Worm (Caenorhabditis elegans) whole organism, L1 larva: ENCODE data around the gene hil-2.
"Not testable (repeated sequence)": the region's sequence is repeated elsewhere in the genome, so short reads cannot be mapped to it uniquely, and the experiment has no call there.

Experiments
- C04F5.9 ChIP-seq: sonication (generic microtip); optimal IDR thresholded peaks from 2 replicates; lab custom pipeline; 2016; ENCODE audit warnings: missing genetic modification characterization, missing compliant biosample characterization
- F16B12.6 ChIP-seq: fragments of 150-350 bp; optimal IDR thresholded peaks from 2 replicates; lab custom pipeline; 2014; ENCODE audit warnings: missing biosample characterization, missing genetic modification characterization
- aha-1 ChIP-seq: fragments of 150-350 bp; optimal IDR thresholded peaks from 2 replicates; lab custom pipeline; 2014; ENCODE audit warnings: missing biosample characterization, missing genetic modification characterization
- aly-2 ChIP-seq: fragments of 150-350 bp; optimal IDR thresholded peaks from 2 replicates; lab custom pipeline; 2014; ENCODE audit warnings: missing biosample characterization, missing genetic modification characterization
- blmp-1 ChIP-seq: fragments of 150-350 bp; optimal IDR thresholded peaks from 2 replicates; lab custom pipeline; 2014; ENCODE audit warnings: missing biosample characterization, missing genetic modification characterization
- ceh-63 ChIP-seq: fragments of 200-800 bp; sonication (Bioruptor generic); optimal IDR thresholded peaks from 2 replicates; lab custom pipeline; 2018; ENCODE audit warnings: mild to moderate bottlenecking, missing genetic modification characterization, missing compliant biosample characterization
- ceh-8 ChIP-seq: fragments of 200-800 bp; sonication (Bioruptor generic); optimal IDR thresholded peaks from 2 replicates; lab custom pipeline; 2018; ENCODE audit warnings: mild to moderate bottlenecking, missing genetic modification characterization, moderate library complexity, missing compliant biosample characterization
- ceh-88 ChIP-seq: fragments of 200-800 bp; sonication (Bioruptor generic); IDR thresholded peaks from 2 replicates; pipeline ENCODE4 v1.3.6; 2022; ENCODE audit warnings: missing genetic modification characterization, missing compliant biosample characterization
- ces-1 ChIP-seq: fragments of 150-350 bp; optimal IDR thresholded peaks from 2 replicates; lab custom pipeline; 2014; ENCODE audit warnings: missing biosample characterization, missing genetic modification reagents, missing genetic modification characterization
- dpl-1 ChIP-seq, 3 experiments: fragments of 150-350 bp in 2 of 3; sonication (generic microtip) in 1 of 3; optimal IDR thresholded peaks; 2 replicates each; lab custom pipeline; 2014 to 2017; ENCODE audit warnings: missing biosample characterization in 3 of 3, missing genetic modification characterization in 3 of 3, missing genetic modification reagents in 3 of 3
- efl-1 ChIP-seq, 4 experiments: fragments of 150-350 bp; optimal IDR thresholded peaks in 3 of 4; peaks in 1 of 4; 1 replicate in 1 of 4; 2 replicates in 3 of 4; lab custom pipeline; 2014; ENCODE audit warnings: missing biosample characterization in 2 of 4, missing genetic modification characterization in 2 of 4, missing genetic modification reagents in 2 of 4
- efl-3 ChIP-seq: fragments of 200-800 bp; sonication (Bioruptor generic); optimal IDR thresholded peaks from 2 replicates; lab custom pipeline; 2018; ENCODE audit warnings: mild to moderate bottlenecking, missing genetic modification characterization, missing compliant biosample characterization
- egl-13 ChIP-seq: sonication (generic microtip); optimal IDR thresholded peaks from 2 replicates; lab custom pipeline; 2016; ENCODE audit warnings: missing genotype, missing genetic modification reagents, missing genetic modification characterization, missing compliant biosample characterization
- egl-27 ChIP-seq, 2 experiments: fragments of 150-350 bp in 1 of 2; sonication (generic microtip); optimal IDR thresholded peaks; 3 replicates each; lab custom pipeline; 2017 to 2018; ENCODE audit warnings: missing biosample characterization in 2 of 2, missing genetic modification characterization in 2 of 2, missing genetic modification reagents in 2 of 2
- elt-2 ChIP-seq: sonication (generic microtip); optimal IDR thresholded peaks from 2 replicates; lab custom pipeline; 2016; ENCODE audit warnings: missing genetic modification characterization, mild to moderate bottlenecking, inconsistent platforms, missing compliant biosample characterization, missing genetic modification reagents
- ets-5 ChIP-seq: fragments of 200-800 bp; sonication (Bioruptor generic); IDR thresholded peaks from 2 replicates; pipeline ENCODE4 v1.3.6; 2022; ENCODE audit warnings: missing genetic modification characterization, missing compliant biosample characterization
- fkh-4 ChIP-seq: sonication (generic microtip); optimal IDR thresholded peaks from 2 replicates; lab custom pipeline; 2016; ENCODE audit warnings: missing compliant biosample characterization, missing genetic modification characterization, borderline replicate concordance
- fos-1 ChIP-seq: fragments of 150-350 bp; optimal IDR thresholded peaks from 2 replicates; lab custom pipeline; 2014; ENCODE audit warnings: missing biosample characterization, missing genetic modification characterization
- hlh-4 ChIP-seq: sonication (generic microtip); optimal IDR thresholded peaks from 2 replicates; lab custom pipeline; 2016; ENCODE audit warnings: mild to moderate bottlenecking, missing genetic modification characterization, missing compliant biosample characterization
- irx-1 ChIP-seq: sonication (generic microtip); optimal IDR thresholded peaks from 2 replicates; lab custom pipeline; 2016; ENCODE audit warnings: missing genetic modification characterization, missing compliant biosample characterization
- jun-1 ChIP-seq: fragments of 150-350 bp; optimal IDR thresholded peaks from 2 replicates; lab custom pipeline; 2014; ENCODE audit warnings: missing biosample characterization, missing genetic modification reagents, missing genetic modification characterization
- lin-14 ChIP-seq: fragments of 200-800 bp; sonication (Bioruptor generic); optimal IDR thresholded peaks from 2 replicates; lab custom pipeline; 2018; ENCODE audit warnings: mild to moderate bottlenecking, missing genetic modification characterization, moderate library complexity, missing compliant biosample characterization
- lin-15B ChIP-seq: fragments of 150-350 bp; sonication (generic microtip); optimal IDR thresholded peaks from 3 replicates; lab custom pipeline; 2014; ENCODE audit warnings: missing biosample characterization, missing genetic modification characterization
- lin-35 ChIP-seq, 2 experiments: fragments of 150-350 bp; optimal IDR thresholded peaks; 2 replicates each; lab custom pipeline; 2014; ENCODE audit warnings: missing biosample characterization in 2 of 2, missing genetic modification characterization in 2 of 2, missing genetic modification reagents in 2 of 2
- lir-3 ChIP-seq: sonication (generic microtip); optimal IDR thresholded peaks from 2 replicates; lab custom pipeline; 2016; ENCODE audit warnings: mild to moderate bottlenecking, missing genetic modification characterization, moderate library complexity, missing compliant biosample characterization; ENCODE audit not compliant: poor library complexity
- mab-9 ChIP-seq: fragments of 200-800 bp; sonication (Bioruptor generic); IDR thresholded peaks from 2 replicates; pipeline ENCODE4 v1.3.6; 2022; ENCODE audit warnings: missing genetic modification reagents, missing genetic modification characterization, missing compliant biosample characterization
- mdl-1 ChIP-seq, 2 experiments: fragments of 150-350 bp; optimal IDR thresholded peaks; 2 replicates each; lab custom pipeline; 2014 to 2017; ENCODE audit warnings: missing biosample characterization in 2 of 2, missing genetic modification characterization in 2 of 2, inconsistent platforms in 1 of 2
- mep-1 ChIP-seq: fragments of 150-350 bp; optimal IDR thresholded peaks from 2 replicates; lab custom pipeline; 2014; ENCODE audit warnings: missing biosample characterization, missing genetic modification characterization
- nhr-12 ChIP-seq: sonication (generic microtip); optimal IDR thresholded peaks from 2 replicates; lab custom pipeline; 2017; ENCODE audit warnings: missing biosample characterization, missing genetic modification characterization
- nhr-19 ChIP-seq: fragments of 200-800 bp; sonication (Bioruptor generic); conservative IDR thresholded peaks from 2 replicates; pipeline ENCODE4 v1.3.6; 2022; ENCODE audit warnings: missing genetic modification characterization, missing compliant biosample characterization
- nhr-237 ChIP-seq: fragments of 150-350 bp; optimal IDR thresholded peaks from 2 replicates; lab custom pipeline; 2014; ENCODE audit warnings: missing biosample characterization, missing genetic modification characterization
- nhr-28 ChIP-seq: fragments of 150-350 bp; optimal IDR thresholded peaks from 2 replicates; lab custom pipeline; 2014; ENCODE audit warnings: missing biosample characterization, missing genetic modification characterization
- nhr-47 ChIP-seq: sonication (generic microtip); optimal IDR thresholded peaks from 2 replicates; lab custom pipeline; 2016; ENCODE audit warnings: mild to moderate bottlenecking, missing genetic modification characterization, moderate library complexity, missing compliant biosample characterization
- nhr-71 ChIP-seq: sonication (generic microtip); optimal IDR thresholded peaks from 2 replicates; lab custom pipeline; 2016; ENCODE audit warnings: mild to moderate bottlenecking, missing genetic modification characterization, moderate library complexity, missing compliant biosample characterization
- nhr-77 ChIP-seq: fragments of 150-350 bp; optimal IDR thresholded peaks from 2 replicates; lab custom pipeline; 2014; ENCODE audit warnings: missing biosample characterization, missing genetic modification characterization
- nhr-84 ChIP-seq: sonication (generic microtip); optimal IDR thresholded peaks from 2 replicates; lab custom pipeline; 2017; ENCODE audit warnings: missing biosample characterization, missing genetic modification characterization
- pag-3 ChIP-seq: sonication (generic microtip); optimal IDR thresholded peaks from 2 replicates; lab custom pipeline; 2017; ENCODE audit warnings: missing genetic modification characterization, mild to moderate bottlenecking, missing compliant biosample characterization, antibody characterized with exemption, borderline replicate concordance; ENCODE audit not compliant: insufficient read depth
- pax-3 ChIP-seq: fragments of 200-800 bp; sonication (Bioruptor generic); optimal IDR thresholded peaks from 2 replicates; lab custom pipeline; 2018; ENCODE audit warnings: mild to moderate bottlenecking, missing genetic modification characterization, moderate library complexity, missing compliant biosample characterization
- pqm-1 ChIP-seq: sonication (generic microtip); optimal IDR thresholded peaks from 3 replicates; lab custom pipeline; 2017; ENCODE audit warnings: missing biosample characterization, missing genetic modification characterization
- rnt-1 ChIP-seq: sonication (generic microtip); optimal IDR thresholded peaks from 2 replicates; lab custom pipeline; 2016; ENCODE audit warnings: mild to moderate bottlenecking, missing genetic modification characterization, moderate library complexity, missing compliant biosample characterization
- snpc-4 ChIP-seq: fragments of 150-350 bp; optimal IDR thresholded peaks from 2 replicates; lab custom pipeline; 2014; ENCODE audit warnings: missing biosample characterization, missing genetic modification characterization
- sox-4 ChIP-seq: sonication (generic microtip); optimal IDR thresholded peaks from 2 replicates; lab custom pipeline; 2016; ENCODE audit warnings: missing genetic modification characterization, missing compliant biosample characterization
- sptf-1 ChIP-seq: fragments of 150-350 bp; optimal IDR thresholded peaks from 2 replicates; lab custom pipeline; 2014; ENCODE audit warnings: missing biosample characterization, missing genetic modification characterization
- tbx-2 ChIP-seq: sonication (generic microtip); optimal IDR thresholded peaks from 2 replicates; lab custom pipeline; 2016; ENCODE audit warnings: missing genetic modification characterization, missing compliant biosample characterization
- unc-130 ChIP-seq: fragments of 150-350 bp; optimal IDR thresholded peaks from 2 replicates; lab custom pipeline; 2017; ENCODE audit warnings: missing biosample characterization, missing genetic modification characterization, inconsistent platforms
- unc-30 ChIP-seq: sonication (generic microtip); optimal IDR thresholded peaks from 2 replicates; lab custom pipeline; 2017; ENCODE audit warnings: missing biosample characterization, missing genetic modification characterization
- unc-62 ChIP-seq: fragments of 150-350 bp; optimal IDR thresholded peaks from 2 replicates; lab custom pipeline; 2014; ENCODE audit warnings: missing biosample characterization, missing genetic modification reagents, missing genetic modification characterization
- unc-86 ChIP-seq: sonication (generic microtip); optimal IDR thresholded peaks from 2 replicates; lab custom pipeline; 2016; ENCODE audit warnings: missing genetic modification characterization, missing compliant biosample characterization
- vab-15 ChIP-seq: sonication (generic microtip); optimal IDR thresholded peaks from 2 replicates; lab custom pipeline; 2017; ENCODE audit warnings: missing genotype, mild to moderate bottlenecking, missing genetic modification characterization, missing compliant biosample characterization
- xbp-1 ChIP-seq: sonication (generic microtip); optimal IDR thresholded peaks from 2 replicates; lab custom pipeline; 2016; ENCODE audit warnings: missing genetic modification characterization, missing compliant biosample characterization

The hil-2 gene

ce11 chrIV:6317357-6317756 is 23.3 kb downstream of the hil-2 start, which contains the start of gene Y73B6BL.12:
Y73B6BL.12 (minus strand) TSS chrIV:6317457.
- TF ChIP-seq pax-3 (tag; lab: Kevin White, UChicago); mep-1; ceh-63: not testable (repeated sequence)

- no peak for TF ChIP-seq pag-3
- TF ChIP-seq mab-9: peak; percentile 93
- peak; percentile 98 for TF ChIP-seq egl-13 (tag; lab: Kevin White, UChicago)
- peak; percentile 98 for TF ChIP-seq nhr-71 (tag; lab: Kevin White, UChicago)
- peak; percentile 77 for TF ChIP-seq blmp-1 (tag; lab: Kevin White, UChicago)
- TF ChIP-seq nhr-19 (GFP tag; lab: Robert Waterston, UW): peak; percentile 94
- peak; percentile 97 for TF ChIP-seq ceh-8
- no peak for TF ChIP-seq unc-30
- peak; percentile 96 for TF ChIP-seq C04F5.9 (tag; lab: Kevin White, UChicago)
- TF ChIP-seq sptf-1 (tag; lab: Kevin White, UChicago): no peak
- TF ChIP-seq sox-4 (tag; lab: Kevin White, UChicago): peak; percentile 96
- TF ChIP-seq nhr-84 (tag; lab: Kevin White, UChicago): no peak
- TF ChIP-seq lir-3 (tag; lab: Kevin White, UChicago): peak; percentile 98
- peak; percentile 98 for TF ChIP-seq tbx-2
- TF ChIP-seq egl-27 (tag; optimal IDR thresholded peaks at IDR 0.05; lab: Kevin White, UChicago): no peak
- TF ChIP-seq nhr-77: no peak
- TF ChIP-seq aly-2 (tag; lab: Kevin White, UChicago): peak; percentile 79
- TF ChIP-seq xbp-1: peak; percentile 94
- peak; percentile 78 for TF ChIP-seq lin-15B (tag; lab: Kevin White, UChicago)
- peak; percentile 76 for TF ChIP-seq vab-15
- TF ChIP-seq ceh-63: peak; percentile 75
- TF ChIP-seq nhr-47 (tag; lab: Kevin White, UChicago): peak; percentile 97
- peak; percentile 92 for TF ChIP-seq unc-130 (tag; lab: Kevin White, UChicago)
- TF ChIP-seq ceh-88: peak; percentile 85
- peak; percentile 73 for TF ChIP-seq jun-1 (tag; lab: Kevin White, UChicago)
- no peak for TF ChIP-seq nhr-28 (tag; lab: Kevin White, UChicago)
- TF ChIP-seq mdl-1 (tag; optimal IDR thresholded peaks at IDR 0.05; lab: Kevin White, UChicago): peak in 1 of 2 experiments; percentile 82
- TF ChIP-seq unc-86 (tag; lab: Kevin White, UChicago): peak; percentile 90
- no peak for TF ChIP-seq ces-1
- TF ChIP-seq pqm-1 (tag; lab: Kevin White, UChicago): no peak
- peak; percentile 87 for TF ChIP-seq efl-3
- peak; percentile 19 for TF ChIP-seq nhr-237 (tag; lab: Kevin White, UChicago)
- TF ChIP-seq dpl-1 (GFP tag; optimal IDR thresholded peaks at IDR 0.05; lab: Kevin White, UChicago): peak; percentile 96 to 98 (median 97)
- TF ChIP-seq ets-5 (GFP tag; lab: Robert Waterston, UW): no peak
- no peak for TF ChIP-seq unc-62 (GFP tag; lab: Kevin White, UChicago)
- TF ChIP-seq elt-2 (tag; lab: Kevin White, UChicago): peak; percentile 88
- TF ChIP-seq rnt-1 (tag; lab: Kevin White, UChicago): peak; percentile 100
- TF ChIP-seq lin-35 (GFP tag; optimal IDR thresholded peaks at IDR 0.05; lab: Kevin White, UChicago): peak; percentile 99
- peak; percentile 87 for TF ChIP-seq snpc-4 (tag; lab: Kevin White, UChicago)
- peak; percentile 79 for TF ChIP-seq hlh-4 (tag; lab: Kevin White, UChicago)
- TF ChIP-seq irx-1 (tag; lab: Kevin White, UChicago): peak; percentile 99
- peak; percentile 83 to 98 for TF ChIP-seq efl-1 (optimal IDR thresholded peaks at IDR 0.05; lab: Kevin White, UChicago)
- TF ChIP-seq efl-1 (GFP tag; optimal IDR thresholded peaks at IDR 0.05 in 1 of 2; lab: Kevin White, UChicago): peak; percentile 98 to 99
- TF ChIP-seq F16B12.6 (tag; lab: Kevin White, UChicago): peak; percentile 49
- peak; percentile 95 for TF ChIP-seq lin-14 (GFP tag; lab: Kevin White, UChicago)
- TF ChIP-seq aha-1 (tag; lab: Kevin White, UChicago): peak; percentile 78
- TF ChIP-seq fos-1 (tag; lab: Kevin White, UChicago): peak; percentile 88
- TF ChIP-seq nhr-12: no peak
- peak; percentile 99 for TF ChIP-seq fkh-4
Measured at ce11 chrIV:6321667-6322066, 27.6 kb downstream of the hil-2 start, which contains the start of gene Y73B6BL.29. Y73B6BL.29 (plus strand) TSS chrIV:6321929.
